Worm (Caenorhabditis elegans) whole organism, L4/young adult: ENCODE results near the gene ida-1.

Experiments used
- W03F9.2 ChIP-seq: fragments of 150-350 bp; optimal IDR thresholded peaks from 2 replicates; lab custom pipeline; 2014; ENCODE audit warnings: missing biosample characterization, missing genetic modification characterization
- him-1 ChIP-seq: sonication (generic microtip); optimal IDR thresholded peaks from 2 replicates; lab custom pipeline; 2016; ENCODE audit warnings: missing genotype, missing genetic modification reagents, missing genetic modification characterization, missing compliant biosample characterization

ce11 chrIII:5760721-5761120, 5.4 kb downstream of the ida-1 start:
- no peak for TF ChIP-seq W03F9.2 (tag; lab: Kevin White, UChicago)
- no peak for TF ChIP-seq him-1 (tag; lab: Kevin White, UChicago)
